Worm (Caenorhabditis elegans) whole organism, dauer: ENCODE results near the gene gap-2.
A peak's percentile ranks its signal among the peaks of the same experiment; 100 is the strongest.

ENCODE experiments used
- unc-62 ChIP-seq: sonication (generic microtip); optimal IDR thresholded peaks from 2 replicates; lab custom pipeline; 2017; ENCODE audit warnings: missing biosample characterization, missing genetic modification reagents, missing genetic modification characterization

gap-2 gene

DNA sequence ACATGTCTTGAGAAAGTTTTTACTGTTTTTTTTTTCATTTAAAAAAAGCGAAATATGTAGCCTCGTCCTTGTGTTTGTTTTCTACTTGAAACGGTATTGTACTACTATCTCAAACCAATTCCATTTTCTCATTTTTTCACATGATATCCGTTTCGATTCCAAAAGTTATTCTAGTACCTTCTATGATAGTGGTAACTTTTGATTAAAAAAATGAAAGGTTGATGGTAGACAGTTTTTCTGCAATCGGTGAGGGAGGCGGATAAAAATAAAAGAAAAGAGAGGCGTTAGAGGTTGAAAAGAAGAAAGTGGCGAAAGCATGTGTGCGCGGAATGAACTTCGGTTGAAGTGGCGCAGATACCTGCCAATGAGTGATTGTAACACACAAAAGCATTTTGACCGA lies 55.6 kb downstream of the gap-2 start:
- no peak for TF ChIP-seq unc-62 (GFP tag; lab: Kevin White, UChicago)

DNA sequence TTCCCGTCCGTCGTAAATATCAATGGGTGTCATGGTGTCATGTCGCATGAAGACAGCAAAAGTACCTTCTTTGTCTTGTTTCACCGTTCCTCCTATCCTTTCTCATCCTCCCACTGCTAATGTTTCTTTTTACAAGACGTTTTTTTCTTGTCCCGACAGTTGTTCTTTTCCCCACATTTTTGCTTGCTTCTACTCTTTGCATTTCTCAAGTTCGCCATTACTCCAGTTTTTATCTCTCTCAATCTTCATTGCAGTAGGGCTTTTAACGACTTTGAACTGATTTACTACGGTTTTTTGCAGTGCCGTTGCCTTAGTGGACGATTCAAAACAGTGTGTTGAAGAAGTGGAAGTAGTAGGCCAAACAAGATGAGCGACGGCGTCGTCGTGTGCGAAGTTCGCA lies 57.1 kb downstream of the gap-2 start, which contains the start of gene C07B5.4:
TSS of gene C07B5.4 (plus strand) at position 301 of the 400 bp plus-strand sequence.
- no peak for TF ChIP-seq unc-62 (GFP tag; lab: Kevin White, UChicago)

DNA sequence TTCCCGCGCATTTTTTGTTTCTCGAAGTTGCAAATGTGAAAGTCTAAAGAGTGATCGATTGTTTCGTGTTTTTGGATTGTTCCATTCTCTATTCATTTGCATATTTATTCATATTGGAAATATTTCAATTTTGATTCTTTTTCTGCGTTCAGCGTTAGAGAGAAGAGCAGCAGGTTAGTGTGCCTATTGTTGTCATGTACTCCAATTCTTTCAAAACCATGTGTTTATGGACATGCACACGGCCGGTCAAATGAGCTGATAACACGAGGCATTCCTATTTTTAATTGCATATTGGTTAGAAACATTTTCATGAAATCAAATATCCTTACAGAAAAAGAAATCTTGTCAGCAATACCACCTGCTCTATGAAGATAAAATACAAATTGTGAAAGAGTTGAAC lies 59.4 kb downstream of the gap-2 start:
- TF ChIP-seq unc-62 (GFP tag; lab: Kevin White, UChicago): no peak

DNA sequence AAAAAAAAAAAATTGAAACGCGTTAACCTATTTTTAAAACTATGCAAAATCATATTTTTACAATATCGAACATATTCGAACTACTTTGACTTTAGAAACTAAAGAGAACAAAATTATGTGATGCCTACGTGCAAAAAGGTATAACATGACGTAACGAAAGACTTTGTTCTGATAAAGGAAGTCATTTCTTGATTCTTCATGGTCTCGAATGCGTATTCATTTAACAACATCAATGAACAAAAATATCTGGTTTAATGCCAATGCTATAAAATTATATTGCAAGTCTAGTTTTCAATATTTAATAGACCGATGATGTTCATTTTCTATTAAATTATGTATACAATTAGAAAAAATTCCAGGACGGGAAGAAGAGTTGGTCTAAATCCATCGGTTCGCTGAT lies 63.7 kb downstream of the gap-2 start:
- no peak for TF ChIP-seq unc-62 (GFP tag; lab: Kevin White, UChicago)

ce11 chrX:9536665-9537064 lies 64.4 kb downstream of the gap-2 start, which contains the start of gene C07B5.8:
C07B5.8 (minus strand) TSS chrX:9536765.
- TF ChIP-seq unc-62 (GFP tag; lab: Kevin White, UChicago): no peak

ce11 chrX:9537538-9538172 lies 65.4 kb downstream of the gap-2 start:
- no peak for TF ChIP-seq unc-62 (GFP tag; lab: Kevin White, UChicago)

- no peak for TF ChIP-seq unc-62 (GFP tag; lab: Kevin White, UChicago)
Measured at ce11 chrX:9539294-9540030, 67.2 kb downstream of the gap-2 start, which contains the start of gene nuc-1. nuc-1 (plus strand) TSS chrX:9539905.

DNA sequence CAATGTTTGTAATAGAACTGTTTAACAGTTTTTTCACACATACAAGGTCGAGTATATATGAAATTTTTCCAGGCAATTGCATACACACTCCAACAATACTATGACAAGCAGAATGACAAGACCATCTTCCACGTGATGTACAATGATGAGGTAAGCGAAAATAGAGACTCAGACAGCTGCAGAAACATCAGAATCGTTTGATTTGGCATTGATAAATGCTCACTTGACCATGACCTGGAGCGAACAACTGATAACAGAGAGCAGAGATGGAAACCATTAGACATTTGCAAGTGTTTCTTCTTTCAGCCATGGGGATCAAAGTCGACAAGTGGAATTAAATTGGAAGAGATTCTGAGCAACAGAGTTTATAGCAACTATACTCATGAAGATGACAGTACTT lies 68.2 kb downstream of the gap-2 start:
- no peak for TF ChIP-seq unc-62 (GFP tag; lab: Kevin White, UChicago)

DNA sequence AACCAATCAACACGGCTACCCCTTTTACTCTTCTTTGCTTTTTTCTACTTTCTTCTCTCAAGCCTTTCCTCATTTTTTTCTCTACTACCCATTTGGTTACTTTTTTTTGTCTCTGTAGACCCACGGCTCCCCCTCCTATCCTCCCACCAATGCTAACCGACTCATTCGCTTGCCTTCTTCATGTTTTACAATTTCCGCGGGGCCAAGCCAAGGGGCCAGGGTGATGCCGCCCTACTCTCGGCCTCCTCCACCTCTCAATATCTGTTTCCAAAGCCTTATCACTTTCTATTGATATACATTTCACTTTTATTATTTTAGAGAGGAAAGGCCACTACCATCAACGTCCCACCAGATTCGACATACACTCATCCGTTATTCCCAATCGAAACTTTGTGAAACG lies 71.1 kb downstream of the gap-2 start, which contains the start of gene F49E2.5:
TSS of gene F49E2.5 (plus strand) at position 301 of the 400 bp plus-strand sequence.
- TF ChIP-seq unc-62 (GFP tag; lab: Kevin White, UChicago): no peak

DNA sequence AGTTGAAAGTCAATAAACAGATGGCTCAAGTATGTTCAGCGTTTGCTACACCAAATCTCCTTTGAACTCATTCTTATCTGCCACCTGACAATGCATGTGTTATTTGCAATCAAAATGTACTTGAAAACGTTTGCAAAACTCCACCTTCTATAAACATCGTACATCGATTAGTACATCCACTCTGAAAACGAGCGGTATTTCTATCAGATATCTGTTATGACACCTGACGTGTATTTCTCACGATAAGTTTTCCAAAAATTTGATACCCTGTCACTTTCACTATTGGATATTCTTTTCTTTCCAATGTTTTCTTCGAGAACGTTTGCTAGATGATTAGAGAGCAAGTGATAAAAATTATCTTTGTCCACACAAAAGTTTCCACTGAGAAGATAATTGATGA lies 72.1 kb downstream of the gap-2 start:
- TF ChIP-seq unc-62 (GFP tag; lab: Kevin White, UChicago): no peak

DNA sequence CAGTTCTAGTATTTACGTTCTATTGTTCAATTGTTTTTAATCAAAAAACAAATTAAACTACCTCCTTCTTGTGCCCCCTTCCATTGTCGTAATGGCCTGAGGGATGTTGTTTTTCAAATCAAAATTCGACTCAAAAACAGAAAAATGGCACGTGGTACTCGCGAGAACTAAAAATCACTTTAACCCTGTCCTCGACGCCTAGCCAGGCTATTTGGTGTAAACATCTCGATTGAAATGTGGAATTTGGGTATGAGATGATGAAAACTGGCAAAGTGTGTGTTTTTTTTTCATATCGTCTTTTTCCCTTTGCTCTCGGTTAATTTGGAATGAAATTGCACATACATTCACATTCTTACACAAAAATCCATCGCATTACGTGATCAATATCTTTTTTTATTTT lies 74.4 kb downstream of the gap-2 start:
- no peak for TF ChIP-seq unc-62 (GFP tag; lab: Kevin White, UChicago)

DNA sequence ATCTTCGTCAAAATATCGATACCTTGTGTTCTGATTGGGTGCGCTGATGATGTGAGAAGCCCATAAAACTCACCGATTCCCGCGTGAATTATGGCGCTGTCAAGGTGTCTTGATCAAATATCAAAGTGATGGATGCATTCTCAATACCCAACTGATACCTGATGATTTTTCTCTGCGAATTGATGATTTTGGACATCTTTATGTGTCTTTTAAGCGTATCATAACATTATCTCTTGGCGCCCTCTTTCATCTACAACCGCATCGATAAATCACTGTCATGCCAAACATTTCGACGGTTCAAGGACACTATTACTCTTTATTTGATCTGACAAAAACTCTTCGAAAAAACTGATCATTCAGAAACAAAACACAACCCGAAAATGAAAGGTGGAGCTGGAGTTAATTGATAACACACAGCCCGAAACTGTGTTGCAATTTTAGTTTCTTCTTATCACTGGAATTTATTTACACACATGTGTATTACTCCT lies 75.0 kb downstream of the gap-2 start:
- peak; percentile 8 for TF ChIP-seq unc-62 (GFP tag; lab: Kevin White, UChicago)

DNA sequence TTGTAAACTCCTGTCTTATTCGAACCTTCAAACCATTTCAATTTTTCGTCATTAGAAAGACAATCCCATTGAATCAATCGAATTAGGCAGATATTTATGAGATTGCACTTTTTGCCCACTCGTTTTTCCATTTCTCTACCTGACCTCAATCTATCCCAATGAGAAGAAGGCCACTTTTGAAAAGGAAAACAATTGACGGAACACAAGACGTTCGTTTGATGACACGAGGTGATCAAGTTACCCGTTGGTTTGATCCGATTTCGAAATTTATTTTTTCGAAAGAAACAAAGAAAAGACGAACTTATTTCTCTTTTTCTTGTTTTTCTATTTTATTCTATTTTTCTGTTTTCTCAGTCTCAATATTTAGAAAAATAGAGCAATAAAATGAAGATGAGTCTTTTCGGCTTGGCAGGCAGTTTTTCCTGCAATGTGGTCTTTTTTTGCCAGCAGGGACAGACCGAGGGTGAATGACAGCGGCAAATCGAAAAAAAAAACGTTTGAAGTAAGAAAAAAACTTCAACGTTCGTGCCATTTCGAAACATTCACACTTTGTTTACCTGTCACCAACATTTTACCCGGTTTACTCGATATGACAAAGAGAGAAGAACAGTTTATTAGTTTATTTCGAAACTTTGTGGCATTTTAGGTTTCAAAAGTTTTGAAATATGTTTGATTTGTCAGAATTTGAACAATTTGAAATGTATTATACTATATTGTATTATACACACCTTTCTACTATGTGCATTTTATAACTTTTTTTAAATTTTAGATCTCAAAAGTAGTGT lies 75.9 kb downstream of the gap-2 start:
- TF ChIP-seq unc-62 (GFP tag; lab: Kevin White, UChicago): no peak

- no peak for TF ChIP-seq unc-62 (GFP tag; lab: Kevin White, UChicago)
Measured at ce11 chrX:9548890-9549289, 76.6 kb downstream of the gap-2 start.

DNA sequence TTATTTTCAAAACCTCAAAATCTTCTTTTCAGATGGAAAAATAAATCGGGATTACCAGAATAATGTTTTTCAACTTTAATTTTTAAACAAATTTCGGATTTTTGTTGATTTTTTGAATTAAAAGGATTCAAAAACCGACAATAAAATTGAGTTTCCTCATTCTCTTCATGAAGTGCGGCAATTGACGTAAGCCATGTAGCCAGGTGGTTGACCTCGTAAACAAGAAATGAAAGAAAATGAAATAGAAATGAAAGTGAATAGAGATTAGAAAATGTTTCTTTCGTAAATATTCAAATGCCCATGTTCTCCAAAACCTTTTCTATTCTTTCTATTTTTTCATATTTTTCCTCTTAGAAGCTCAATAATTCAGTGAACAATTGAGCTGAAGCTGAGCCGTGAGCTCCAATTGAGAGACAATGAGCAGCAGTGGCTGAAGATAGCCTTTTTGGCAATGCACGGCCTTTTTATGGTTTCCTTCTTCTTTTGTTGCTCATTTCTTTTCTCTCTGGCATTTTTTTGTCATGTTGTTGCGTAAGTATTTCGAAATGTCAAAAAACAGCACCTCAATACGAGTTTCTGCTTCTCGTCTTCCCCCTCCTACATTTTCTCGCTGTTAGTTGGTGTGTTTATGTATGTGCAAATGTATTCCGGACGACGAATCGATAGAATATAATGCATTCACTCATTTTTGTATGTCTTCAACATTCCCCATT lies 77.5 kb downstream of the gap-2 start:
- no peak for TF ChIP-seq unc-62 (GFP tag; lab: Kevin White, UChicago)
